Worm (Caenorhabditis elegans): ENCODE data around the gene Y105C5A.9.

The Y105C5A.9 gene

ce11 chrIV:15646418-15647220 is 15.3 kb downstream of the Y105C5A.9 start, which contains the start of the genes Y105C5A.1268 and Y105C5A.1272 (continued):
- peak; percentile 83 for TF ChIP-seq nhr-102 (tag; optimal IDR thresholded peaks at IDR 0.05)
- TF ChIP-seq nhr-6 (tag; optimal IDR thresholded peaks at IDR 0.05): peak; percentile 82
- peak; percentile 78 for TF ChIP-seq T26A8.4 (GFP tag; IDR thresholded peaks at IDR 0.05)
- peak; percentile 82 for TF ChIP-seq T20F7.1 (GFP tag; optimal IDR thresholded peaks at IDR 0.05)
- TF ChIP-seq zfp-3 (GFP tag; conservative IDR thresholded peaks at IDR 0.05): 0 out of 2 replicates have a peak, but pooled peaks have one; percentile 51
- peak; percentile 75 for TF ChIP-seq mes-2 (tag; optimal IDR thresholded peaks at IDR 0.05; ENCODE audit: poor library complexity, severe bottlenecking)
- TF ChIP-seq zag-1 (tag; optimal IDR thresholded peaks at IDR 0.05): peak; percentile 34
- peak; percentile 47 to 74 for TF ChIP-seq mdl-1 (tag; optimal IDR thresholded peaks at IDR 0.05)
- TF ChIP-seq duxl-1 (tag; optimal IDR thresholded peaks at IDR 0.05; ENCODE audit: poor library complexity): peak; percentile 94
- TF ChIP-seq dpl-1 (GFP tag; optimal IDR thresholded peaks at IDR 0.05): peak; percentile 66
- TF ChIP-seq hmg-1.1 (GFP tag; IDR thresholded peaks at IDR 0.05): peak; percentile 98
- peak in 1 of 2 experiments; percentile 64 for TF ChIP-seq hif-1 (tag; optimal IDR thresholded peaks at IDR 0.05)
- TF ChIP-seq lin-1 (GFP tag; IDR thresholded peaks at IDR 0.05): peak; percentile 40; the same call in 1 of the 2 replicates
- peak; percentile 9 for TF ChIP-seq nhr-10 (tag; optimal IDR thresholded peaks at IDR 0.05)
- TF ChIP-seq hlh-11 (tag; optimal IDR thresholded peaks at IDR 0.05): peak; percentile 88

ce11 chrIV:15648245-15648644 is 16.9 kb downstream of the Y105C5A.9 start:
- TF ChIP-seq hmg-1.1 (GFP tag; IDR thresholded peaks at IDR 0.05) (peak; percentile 7; the same call in 1 of the 2 replicates), duxl-1 (tag; optimal IDR thresholded peaks at IDR 0.05; ENCODE audit: poor library complexity) (peak; percentile 60), aly-2 (tag; optimal IDR thresholded peaks at IDR 0.05) (no peak)

- TF ChIP-seq Y48G9A.11 (GFP tag; IDR thresholded peaks at IDR 0.05) (0 out of 2 replicates have a peak, but pooled peaks have one; percentile 48), snpc-1.2 (GFP tag; IDR thresholded peaks at IDR 0.05) (peak; percentile 99), F49E8.2 (tag; optimal IDR thresholded peaks at IDR 0.05; ENCODE audit: borderline replicate concordance) (peak; percentile 7), mdt-29 (GFP tag; IDR thresholded peaks at IDR 0.05) (peak; percentile 70; the same call in 1 of the 2 replicates)
These were observed 17.9 kb downstream of the Y105C5A.9 start for ce11 chrIV:15649227-15649626.

- peak; percentile 59; the same call in 1 of the 2 replicates for TF ChIP-seq snpc-1.2 (GFP tag; IDR thresholded peaks at IDR 0.05)
- no peak for TF ChIP-seq egl-27 (tag; optimal IDR thresholded peaks at IDR 0.05)
These were observed 27.1 kb downstream of the Y105C5A.9 start for ce11 chrIV:15658444-15658843.

ce11 chrIV:15672994-15673393 is 41.7 kb downstream of the Y105C5A.9 start:
- peak; percentile 67 for TF ChIP-seq nhr-28 (tag; optimal IDR thresholded peaks at IDR 0.05)
- TF ChIP-seq unc-62 (GFP tag; optimal IDR thresholded peaks at IDR 0.05 in 1 of 2): peak in 1 of 2 experiments; percentile 45
- no peak for TF ChIP-seq unc-62 (tag; optimal IDR thresholded peaks at IDR 0.05)
- peak; percentile 74 for TF ChIP-seq aha-1 (tag)
- TF ChIP-seq mdt-29 (GFP tag; IDR thresholded peaks at IDR 0.05): no peak
- peak; percentile 51 for TF ChIP-seq hlh-30 (tag; optimal IDR thresholded peaks at IDR 0.05; ENCODE audit: insufficient read depth)

- peak; percentile 88 for TF ChIP-seq snpc-1.2 (GFP tag; IDR thresholded peaks at IDR 0.05)
These were observed 45.7 kb downstream of the Y105C5A.9 start for ce11 chrIV:15677062-15677461.

- peak; percentile 81 for TF ChIP-seq snpc-1.2 (GFP tag; IDR thresholded peaks at IDR 0.05)
These were observed 46.3 kb downstream of the Y105C5A.9 start for ce11 chrIV:15677629-15678028.

Data from whole organism, L4 larva.